Worm (Caenorhabditis elegans) whole organism, young adult: ENCODE measurements around the gene atf-4.

Experiments used
- B0035.1 ChIP-seq: sonication (generic microtip); optimal IDR thresholded peaks from 2 replicates; lab custom pipeline; 2016; ENCODE audit warnings: missing genetic modification characterization, mild to moderate bottlenecking, missing compliant biosample characterization, missing genotype, missing genetic modification reagents
- B0336.3 ChIP-seq: fragments of 200-800 bp; sonication (Bioruptor generic); IDR thresholded peaks from 2 replicates; pipeline ENCODE4 v1.3.6; 2022; ENCODE audit warnings: missing genetic modification characterization, missing compliant biosample characterization
- F37B4.10 ChIP-seq: fragments of 200-800 bp; sonication (Bioruptor generic); IDR thresholded peaks from 2 replicates; pipeline ENCODE4 v1.3.6; 2022; ENCODE audit warnings: missing genetic modification characterization, missing compliant biosample characterization
- F52B5.7 ChIP-seq: sonication (generic microtip); optimal IDR thresholded peaks from 2 replicates; lab custom pipeline; 2016; ENCODE audit warnings: mild to moderate bottlenecking, missing genetic modification characterization, missing compliant biosample characterization
- F55B11.4 ChIP-seq: sonication (generic microtip); optimal IDR thresholded peaks from 2 replicates; lab custom pipeline; 2016; ENCODE audit warnings: missing compliant biosample characterization, missing genetic modification characterization, borderline replicate concordance; ENCODE audit not compliant: insufficient read depth
- T26A5.8 ChIP-seq: sonication (generic microtip); optimal IDR thresholded peaks from 2 replicates; lab custom pipeline; 2016; ENCODE audit warnings: missing genetic modification characterization, missing compliant biosample characterization
- Y53F4B.3 ChIP-seq: fragments of 200-800 bp; sonication (Bioruptor generic); IDR thresholded peaks from 2 replicates; pipeline ENCODE4 v1.3.6; 2022; ENCODE audit warnings: missing genetic modification reagents, missing genetic modification characterization, missing compliant biosample characterization
- Y95B8A.8 ChIP-seq: fragments of 200-800 bp; sonication (Bioruptor generic); IDR thresholded peaks from 2 replicates; pipeline ENCODE4 v1.3.6; 2022; ENCODE audit warnings: missing genetic modification reagents, missing genetic modification characterization, missing compliant biosample characterization
- ama-1 ChIP-seq, 3 experiments: fragments of 150-350 bp in 1 of 3; sonication (generic microtip) in 2 of 3; optimal IDR thresholded peaks; 2 replicates each; lab custom pipeline; 2014 to 2018; ENCODE audit warnings: missing biosample characterization in 2 of 3, missing genetic modification characterization in 2 of 3, missing genetic modification reagents in 2 of 3
- aptf-2 ChIP-seq: fragments of 200-800 bp; sonication (Bioruptor generic); conservative IDR thresholded peaks from 2 replicates; pipeline ENCODE4 v1.3.6; 2022; ENCODE audit warnings: missing genetic modification reagents, missing genetic modification characterization, missing compliant biosample characterization
- atf-7 ChIP-seq: sonication (generic microtip); optimal IDR thresholded peaks from 2 replicates; lab custom pipeline; 2017; ENCODE audit warnings: mild to moderate bottlenecking, missing genetic modification characterization, missing compliant biosample characterization
- ccch-3 ChIP-seq: fragments of 200-800 bp; sonication (Bioruptor generic); optimal IDR thresholded peaks from 2 replicates; lab custom pipeline; 2018; ENCODE audit warnings: mild to moderate bottlenecking, missing genetic modification characterization, missing compliant biosample characterization
- cebp-2 ChIP-seq: fragments of 200-800 bp; sonication (Bioruptor generic); IDR thresholded peaks from 2 replicates; pipeline ENCODE4 v1.3.6; 2022; ENCODE audit warnings: missing genetic modification characterization, missing compliant biosample characterization
- ceh-100 ChIP-seq: fragments of 200-800 bp; sonication (Bioruptor generic); IDR thresholded peaks from 2 replicates; pipeline ENCODE4 v1.3.6; 2022; ENCODE audit warnings: missing genetic modification reagents, missing genetic modification characterization, missing compliant biosample characterization
- ceh-40 ChIP-seq: fragments of 200-800 bp; sonication (Bioruptor generic); IDR thresholded peaks from 2 replicates; pipeline ENCODE4 v1.3.6; 2022; ENCODE audit warnings: missing genetic modification characterization, missing compliant biosample characterization
- ceh-58 ChIP-seq: fragments of 200-800 bp; sonication (Bioruptor generic); IDR thresholded peaks from 2 replicates; pipeline ENCODE4 v1.3.6; 2022; ENCODE audit warnings: missing genetic modification characterization, missing compliant biosample characterization
- ceh-79 ChIP-seq: sonication (generic microtip); optimal IDR thresholded peaks from 2 replicates; lab custom pipeline; 2017; ENCODE audit warnings: mild to moderate bottlenecking, missing genetic modification characterization, missing compliant biosample characterization
- efl-1 ChIP-seq: fragments of 150-350 bp; optimal IDR thresholded peaks from 2 replicates; lab custom pipeline; 2014; ENCODE audit warnings: missing biosample characterization, missing genetic modification reagents, missing genetic modification characterization
- egrh-3 ChIP-seq: fragments of 200-800 bp; sonication (Bioruptor generic); IDR thresholded peaks from 2 replicates; pipeline ENCODE4 v1.3.6; 2022; ENCODE audit warnings: missing genetic modification reagents, missing genetic modification characterization, missing compliant biosample characterization
- gei-17 ChIP-seq: fragments of 200-800 bp; sonication (Bioruptor generic); optimal IDR thresholded peaks from 2 replicates; lab custom pipeline; 2018; ENCODE audit warnings: mild to moderate bottlenecking, missing genetic modification characterization, missing compliant biosample characterization
- hlh-12 ChIP-seq: sonication (generic microtip); optimal IDR thresholded peaks from 2 replicates; lab custom pipeline; 2016; ENCODE audit warnings: missing genetic modification characterization, missing compliant biosample characterization
- hsf-1 ChIP-seq: fragments of 200-800 bp; sonication (Bioruptor generic); IDR thresholded peaks from 2 replicates; pipeline ENCODE4 v1.3.6; 2022; ENCODE audit warnings: missing genetic modification reagents, missing genetic modification characterization, missing compliant biosample characterization
- lin-26 ChIP-seq: fragments of 200-800 bp; sonication (Bioruptor generic); IDR thresholded peaks from 2 replicates; pipeline ENCODE4 v1.3.6; 2022; ENCODE audit warnings: missing genetic modification reagents, missing genetic modification characterization, missing compliant biosample characterization
- lin-40 ChIP-seq: sonication (generic microtip); optimal IDR thresholded peaks from 2 replicates; lab custom pipeline; 2016; ENCODE audit warnings: missing genetic modification characterization, mild to moderate bottlenecking, missing compliant biosample characterization, missing genotype, missing genetic modification reagents
- lin-54 ChIP-seq: fragments of 200-800 bp; sonication (Bioruptor generic); optimal IDR thresholded peaks from 2 replicates; lab custom pipeline; 2018; ENCODE audit warnings: mild to moderate bottlenecking, missing genetic modification characterization, missing compliant biosample characterization
- lsy-27 ChIP-seq: sonication (generic microtip); optimal IDR thresholded peaks from 2 replicates; lab custom pipeline; 2017; ENCODE audit warnings: missing genetic modification characterization, mild to moderate bottlenecking, missing compliant biosample characterization, antibody characterized with exemption, missing genotype, borderline replicate concordance; ENCODE audit not compliant: insufficient read depth
- madf-10 ChIP-seq: sonication (generic microtip); optimal IDR thresholded peaks from 2 replicates; lab custom pipeline; 2016; ENCODE audit warnings: mild to moderate bottlenecking, missing genetic modification characterization, missing compliant biosample characterization
- madf-3 ChIP-seq: fragments of 200-800 bp; sonication (Bioruptor generic); IDR thresholded peaks from 2 replicates; pipeline ENCODE4 v1.3.6; 2022; ENCODE audit warnings: missing genetic modification reagents, missing genetic modification characterization, missing compliant biosample characterization
- nhr-179 ChIP-seq: sonication (generic microtip); optimal IDR thresholded peaks from 2 replicates; lab custom pipeline; 2016; ENCODE audit warnings: mild to moderate bottlenecking, missing genetic modification characterization, missing compliant biosample characterization
- nhr-27 ChIP-seq: fragments of 200-800 bp; sonication (Bioruptor generic); optimal IDR thresholded peaks from 2 replicates; lab custom pipeline; 2018; ENCODE audit warnings: mild to moderate bottlenecking, missing genetic modification characterization, moderate library complexity, missing compliant biosample characterization
- nhr-80 ChIP-seq: sonication (generic microtip); optimal IDR thresholded peaks from 2 replicates; lab custom pipeline; 2016; ENCODE audit warnings: missing genetic modification characterization, missing compliant biosample characterization
- pha-4 ChIP-seq: fragments of 150-350 bp; sonication (generic microtip); optimal IDR thresholded peaks from 2 replicates; lab custom pipeline; 2014; ENCODE audit warnings: missing biosample characterization, missing genetic modification reagents, missing genetic modification characterization
- rcor-1 ChIP-seq: fragments of 200-800 bp; sonication (Bioruptor generic); IDR thresholded peaks from 2 replicates; pipeline ENCODE4 v1.3.6; 2022; ENCODE audit warnings: missing genetic modification reagents, missing genetic modification characterization, missing compliant biosample characterization
- repo-1 ChIP-seq: sonication (generic microtip); optimal IDR thresholded peaks from 2 replicates; lab custom pipeline; 2017; ENCODE audit warnings: mild to moderate bottlenecking, missing genetic modification characterization, missing compliant biosample characterization
- xnd-1 ChIP-seq: sonication (generic microtip); optimal IDR thresholded peaks from 2 replicates; lab custom pipeline; 2016; ENCODE audit warnings: missing genotype, missing genetic modification reagents, missing genetic modification characterization, missing compliant biosample characterization
- zfh-2 ChIP-seq: fragments of 200-800 bp; sonication (Bioruptor generic); conservative IDR thresholded peaks from 2 replicates; pipeline ENCODE4 v1.3.6; 2022; ENCODE audit warnings: missing genetic modification reagents, missing genetic modification characterization, missing compliant biosample characterization
- zim-3 ChIP-seq: sonication (generic microtip); optimal IDR thresholded peaks from 2 replicates; lab custom pipeline; 2017; ENCODE audit warnings: mild to moderate bottlenecking, missing genetic modification characterization, moderate library complexity, missing compliant biosample characterization
- ztf-25 ChIP-seq: fragments of 200-800 bp; sonication (Bioruptor generic); IDR thresholded peaks from 2 replicates; pipeline ENCODE4 v1.3.6; 2022; ENCODE audit warnings: missing genetic modification reagents, missing genetic modification characterization, missing compliant biosample characterization

The atf-4 gene

ce11 chrX:14792315-14793197 is 18.1 kb downstream of the atf-4 start:
- TF ChIP-seq hsf-1 (GFP tag; lab: Robert Waterston, UW) (no peak), lin-54 (GFP tag; lab: Kevin White, UChicago) (no peak), B0336.3 (GFP tag; lab: Robert Waterston, UW) (no peak), nhr-80 (tag; lab: Kevin White, UChicago) (peak; percentile 31), B0035.1 (tag; lab: Kevin White, UChicago) (no peak), madf-3 (GFP tag; lab: Robert Waterston, UW) (0 out of 2 replicates have a peak, but pooled peaks have one; percentile 63), F52B5.7 (tag; lab: Kevin White, UChicago) (no peak), ama-1 (optimal IDR thresholded peaks at IDR 0.05; lab: Kevin White, UChicago) (peak; percentile 88), ama-1 (GFP tag; optimal IDR thresholded peaks at IDR 0.05; lab: Kevin White, UChicago) (no peak), F37B4.10 (0 out of 2 replicates have a peak, but pooled peaks have one; percentile 3), ceh-40 (GFP tag; lab: Robert Waterston, UW) (no peak), ztf-25 (GFP tag; lab: Robert Waterston, UW) (no peak), lin-26 (0 out of 2 replicates have a peak, but pooled peaks have one; percentile 33), hlh-12 (tag; lab: Kevin White, UChicago) (no peak), F55B11.4 (tag; lab: Kevin White, UChicago) (no peak), lin-40 (tag; lab: Kevin White, UChicago) (peak; percentile 21), repo-1 (tag; lab: Kevin White, UChicago) (peak; percentile 25), madf-10 (tag; lab: Kevin White, UChicago) (peak; percentile 17)
- TF ChIP-seq, all 124 proteins: peak for 8

ce11 chrX:14791195-14791739 is 19.3 kb downstream of the atf-4 start:
- TF ChIP-seq Y95B8A.8 (GFP tag; lab: Robert Waterston, UW) (no peak), aptf-2 (GFP tag; lab: Robert Waterston, UW) (no peak), lsy-27 (tag; lab: Kevin White, UChicago) (no peak), ceh-58 (GFP tag; lab: Robert Waterston, UW) (no peak), hlh-12 (tag; lab: Kevin White, UChicago) (no peak), zim-3 (tag; lab: Kevin White, UChicago) (no peak), nhr-27 (tag; lab: Kevin White, UChicago) (peak; percentile 44), gei-17 (GFP tag; lab: Kevin White, UChicago) (no peak), atf-7 (tag; lab: Kevin White, UChicago) (no peak), T26A5.8 (tag; lab: Kevin White, UChicago) (no peak), egrh-3 (GFP tag; lab: Robert Waterston, UW) (no peak), cebp-2 (no peak), pha-4 (no peak), zfh-2 (GFP tag; lab: Robert Waterston, UW) (peak; percentile 44; the same call in 1 of the 2 replicates), ama-1 (optimal IDR thresholded peaks at IDR 0.05; lab: Kevin White, UChicago) (peak; percentile 81), ama-1 (GFP tag; optimal IDR thresholded peaks at IDR 0.05; lab: Kevin White, UChicago) (no peak), B0336.3 (GFP tag; lab: Robert Waterston, UW) (no peak), ceh-79 (tag; lab: Kevin White, UChicago) (no peak), Y53F4B.3 (GFP tag; lab: Robert Waterston, UW) (no peak), efl-1 (GFP tag; lab: Kevin White, UChicago) (no peak), xnd-1 (tag; lab: Kevin White, UChicago) (no peak), ceh-100 (GFP tag; lab: Robert Waterston, UW) (no peak), rcor-1 (GFP tag; lab: Robert Waterston, UW) (no peak), ccch-3 (GFP tag; lab: Kevin White, UChicago) (no peak), nhr-179 (tag; lab: Kevin White, UChicago) (no peak)
